Worm (Caenorhabditis elegans) whole organism, young adult: ENCODE measurements around the gene K01D12.15.

Source experiments
- F39B2.1 ChIP-seq: fragments of 200-800 bp; sonication (Bioruptor generic); IDR thresholded peaks from 2 replicates; pipeline ENCODE4 v1.3.6; 2022; ENCODE audit warnings: missing genetic modification reagents, missing genetic modification characterization, missing compliant biosample characterization
- Y53F4B.3 ChIP-seq: fragments of 200-800 bp; sonication (Bioruptor generic); IDR thresholded peaks from 2 replicates; pipeline ENCODE4 v1.3.6; 2022; ENCODE audit warnings: missing genetic modification reagents, missing genetic modification characterization, missing compliant biosample characterization
- akir-1 ChIP-seq: fragments of 200-800 bp; sonication (Bioruptor generic); optimal IDR thresholded peaks from 2 replicates; lab custom pipeline; 2018; ENCODE audit warnings: mild to moderate bottlenecking, missing genetic modification characterization, moderate library complexity, missing compliant biosample characterization
- ama-1 ChIP-seq, 3 experiments: fragments of 150-350 bp in 1 of 3; sonication (generic microtip) in 2 of 3; optimal IDR thresholded peaks; 2 replicates each; lab custom pipeline; 2014 to 2018; ENCODE audit warnings: missing biosample characterization in 2 of 3, missing genetic modification characterization in 2 of 3, missing genetic modification reagents in 2 of 3
- attf-6 ChIP-seq: fragments of 200-800 bp; sonication (Bioruptor generic); IDR thresholded peaks from 2 replicates; pipeline ENCODE4 v1.3.6; 2022; ENCODE audit warnings: missing genetic modification reagents, missing genetic modification characterization, missing compliant biosample characterization
- dpff-1 ChIP-seq: sonication (generic microtip); optimal IDR thresholded peaks from 2 replicates; lab custom pipeline; 2017; ENCODE audit warnings: mild to moderate bottlenecking, missing genetic modification characterization, missing compliant biosample characterization
- egl-18 ChIP-seq: fragments of 200-800 bp; sonication (Bioruptor generic); IDR thresholded peaks from 2 replicates; pipeline ENCODE4 v1.3.6; 2022; ENCODE audit warnings: missing genetic modification reagents, missing genetic modification characterization, missing compliant biosample characterization
- mxl-1 ChIP-seq: sonication (generic microtip); optimal IDR thresholded peaks from 2 replicates; lab custom pipeline; 2016; ENCODE audit warnings: missing genetic modification characterization, missing compliant biosample characterization
- tbp1 ChIP-seq: fragments of 200-800 bp; sonication (Bioruptor generic); optimal IDR thresholded peaks from 2 replicates; lab custom pipeline; 2018; ENCODE audit warnings: mild to moderate bottlenecking, missing genetic modification characterization, missing compliant biosample characterization
- unc-62 ChIP-seq: fragments of 150-350 bp; optimal IDR thresholded peaks from 2 replicates; lab custom pipeline; 2014; ENCODE audit warnings: missing biosample characterization, missing genetic modification reagents, missing genetic modification characterization
- ztf-25 ChIP-seq: fragments of 200-800 bp; sonication (Bioruptor generic); IDR thresholded peaks from 2 replicates; pipeline ENCODE4 v1.3.6; 2022; ENCODE audit warnings: missing genetic modification reagents, missing genetic modification characterization, missing compliant biosample characterization

DNA sequence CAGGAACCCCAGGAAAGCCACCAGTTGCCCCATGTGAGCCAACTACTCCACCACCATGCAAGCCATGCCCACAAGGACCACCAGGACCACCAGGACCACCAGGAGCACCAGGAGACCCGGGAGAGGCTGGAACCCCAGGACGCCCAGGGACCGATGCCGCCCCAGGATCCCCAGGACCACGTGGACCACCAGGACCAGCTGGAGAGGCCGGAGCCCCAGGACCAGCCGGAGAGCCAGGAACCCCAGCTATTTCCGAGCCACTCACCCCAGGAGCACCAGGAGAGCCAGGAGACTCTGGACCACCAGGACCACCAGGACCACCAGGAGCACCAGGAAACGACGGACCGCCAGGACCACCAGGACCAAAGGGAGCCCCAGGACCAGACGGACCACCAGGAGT is 32.7 kb upstream of the K01D12.15 start:
- TF ChIP-seq unc-62 = no peak
- no peak for TF ChIP-seq F39B2.1 (GFP tag; lab: Robert Waterston, UW)
- no peak for TF ChIP-seq attf-6
- no peak for TF ChIP-seq Y53F4B.3
- TF ChIP-seq dpff-1 (tag; lab: Kevin White, UChicago) = no peak
- no peak for TF ChIP-seq ztf-25 (GFP tag; lab: Robert Waterston, UW)
- no peak for TF ChIP-seq egl-18 (GFP tag; lab: Robert Waterston, UW)
- no peak for TF ChIP-seq ama-1 (optimal IDR thresholded peaks at IDR 0.05; lab: Kevin White, UChicago)
- TF ChIP-seq ama-1 (GFP tag; optimal IDR thresholded peaks at IDR 0.05; lab: Kevin White, UChicago) = no peak
- no peak for TF ChIP-seq mxl-1 (tag; lab: Kevin White, UChicago)
- no peak for TF ChIP-seq tbp1 (GFP tag; lab: Kevin White, UChicago)
- TF ChIP-seq akir-1 (GFP tag; lab: Kevin White, UChicago) = no peak
